Worm (Caenorhabditis elegans) whole organism, midembryonic: Measurements from ENCODE around the gene F11C7.7.

Experiments used
- T22C8.4 ChIP-seq: fragments of 200-800 bp; sonication (Bioruptor generic); IDR thresholded peaks from 2 replicates; pipeline ENCODE4 v1.3.6; 2022; ENCODE audit warnings: missing genetic modification characterization, missing compliant biosample characterization
- cog-1 ChIP-seq: sonication (generic microtip); optimal IDR thresholded peaks from 2 replicates; lab custom pipeline; 2016; ENCODE audit warnings: missing genetic modification characterization, missing compliant biosample characterization
- flt-1 ChIP-seq: fragments of 200-800 bp; sonication (Bioruptor generic); IDR thresholded peaks from 2 replicates; pipeline ENCODE4 v1.3.6; 2022; ENCODE audit warnings: missing genetic modification characterization, missing compliant biosample characterization

- TF ChIP-seq T22C8.4 (GFP tag; lab: Robert Waterston, UW) (no peak), flt-1 (GFP tag; lab: Robert Waterston, UW) (no peak), cog-1 (tag; lab: Kevin White, UChicago) (no peak)
These were observed 35.9 kb upstream of the F11C7.7 start, which contains the start of gene F10D7.11 for ce11 chrX:17362529-17362928.
